Fruit fly (Drosophila melanogaster) S2 (cell line): ENCODE measurements around the gene ymp.

Source experiments
- CG8478 ChIP-seq: fragments of >200 bp; optimal IDR thresholded peaks from 2 replicates; lab custom pipeline; 2018
- CTCF ChIP-seq, 2 experiments: fragments of >200 bp; optimal IDR thresholded peaks; 2 replicates each; lab custom pipeline; 2018

Gene ymp

DNA sequence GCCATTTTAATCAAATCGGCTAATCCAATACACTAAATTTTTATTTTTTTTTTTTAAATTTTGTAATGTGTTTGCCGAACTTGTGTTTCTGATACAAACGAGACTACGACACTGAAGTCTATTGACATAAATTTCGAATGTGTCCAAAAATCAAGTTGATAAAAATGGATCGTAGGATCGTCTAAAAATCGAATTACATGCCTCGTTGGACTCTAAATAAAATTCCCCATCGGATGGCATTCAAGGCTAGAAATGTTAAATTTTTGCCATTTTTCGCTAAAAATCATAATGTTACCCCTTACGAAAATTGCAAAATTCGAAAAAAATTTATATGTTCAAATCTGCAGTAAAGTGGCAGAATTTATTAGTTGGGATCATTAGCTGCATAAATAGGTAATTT lies at the start of gene ymp:
TSS of gene ymp (minus strand) at position 101 of the 400 bp plus-strand sequence.
- no peak for TF ChIP-seq CTCF (optimal IDR thresholded peaks at IDR 0.05; lab: Kevin White, UChicago)
- no peak for TF ChIP-seq CG8478 (lab: Kevin White, UChicago)

DNA sequence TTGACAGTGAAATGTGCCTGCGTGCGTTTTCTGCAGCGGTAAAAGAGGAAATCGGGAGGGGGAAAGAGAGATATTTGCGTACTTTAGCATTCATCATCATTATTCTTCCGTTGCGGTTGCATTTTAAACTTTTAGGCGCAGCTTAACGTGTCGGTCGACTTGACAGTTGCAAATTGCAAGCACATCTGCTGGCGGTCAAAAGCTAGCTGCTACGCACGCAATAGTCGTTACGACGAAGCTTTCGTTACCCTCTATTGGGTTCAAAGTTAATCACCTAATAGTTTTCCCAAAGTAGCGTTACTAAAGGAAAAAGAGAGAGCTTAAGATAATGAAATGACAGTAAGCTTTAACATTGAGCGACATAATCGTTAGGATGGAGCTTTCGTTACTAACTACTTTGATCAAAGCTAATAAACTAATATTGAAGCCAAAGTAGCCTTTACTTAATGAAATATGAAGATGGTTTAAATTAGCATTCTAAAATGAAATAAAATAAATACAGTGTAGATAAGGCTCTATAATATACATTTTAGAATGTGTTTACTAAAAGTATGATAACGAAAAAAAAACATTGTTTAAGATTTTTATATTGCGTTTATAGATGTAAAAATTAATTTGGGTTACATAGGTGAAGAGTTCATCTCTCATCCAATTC lies 43.3 kb upstream of the ymp start:
- TF ChIP-seq CTCF (optimal IDR thresholded peaks at IDR 0.05; lab: Kevin White, UChicago): no peak
- TF ChIP-seq CG8478 (lab: Kevin White, UChicago): no peak

DNA sequence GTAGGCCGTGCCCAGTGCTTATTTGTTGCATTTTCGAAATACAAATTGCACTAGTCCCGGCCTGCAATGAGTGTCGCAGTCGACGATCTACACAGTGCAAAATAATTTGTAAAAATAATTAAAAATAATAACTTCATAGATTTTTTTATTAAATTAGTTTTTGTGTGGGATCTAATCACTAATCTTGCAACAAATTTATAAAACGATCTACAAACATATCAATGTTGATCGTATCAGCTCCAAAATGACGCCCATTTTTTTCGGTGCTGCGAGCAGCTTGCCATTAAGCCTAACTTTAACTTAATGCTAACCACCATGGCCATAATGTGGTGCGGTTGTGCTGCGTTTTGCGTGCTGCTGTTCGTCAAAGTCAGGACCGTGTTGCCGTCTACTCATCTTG lies 42.5 kb upstream of the ymp start:
- TF ChIP-seq CG8478 (lab: Kevin White, UChicago): no peak

DNA sequence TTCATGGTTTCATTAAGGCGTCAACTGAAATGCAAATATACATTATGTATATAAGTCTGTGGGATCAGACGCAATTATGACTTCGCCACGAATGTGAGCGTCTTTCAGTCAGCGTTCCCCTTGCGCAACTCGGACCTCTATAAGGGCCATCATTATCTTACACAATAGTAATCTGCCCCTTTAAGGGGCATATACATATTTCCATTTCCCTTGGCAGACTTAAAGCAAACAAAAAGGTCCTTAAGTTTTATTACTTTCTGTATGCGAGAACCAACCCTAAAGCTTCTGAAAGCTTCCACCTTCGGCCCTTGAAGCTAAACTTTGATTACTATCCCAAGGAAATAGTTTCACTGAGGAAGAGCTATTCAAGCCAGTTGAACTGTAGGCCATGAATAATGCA lies 41.5 kb upstream of the ymp start:
- TF ChIP-seq CTCF (optimal IDR thresholded peaks at IDR 0.05; lab: Kevin White, UChicago) (no peak), CG8478 (lab: Kevin White, UChicago) (no peak)

DNA sequence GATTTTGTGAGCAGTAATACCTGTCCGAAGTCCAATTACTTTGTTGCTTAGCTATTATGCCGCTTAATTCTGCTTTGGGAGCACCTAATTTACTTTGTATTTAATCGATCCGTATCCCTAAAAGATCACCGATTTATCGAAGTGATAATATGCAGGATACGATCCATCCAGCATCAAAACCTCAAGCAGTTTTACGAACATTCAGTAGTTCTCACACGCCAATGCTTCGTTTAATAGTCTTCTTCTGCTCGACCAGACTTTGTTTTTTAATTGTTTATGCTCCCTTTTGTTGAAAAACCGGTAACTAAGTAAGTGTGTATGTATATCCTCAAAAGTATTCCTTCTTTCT lies 39.3 kb upstream of the ymp start:
- TF ChIP-seq CTCF (optimal IDR thresholded peaks at IDR 0.05; lab: Kevin White, UChicago) (no peak), CG8478 (lab: Kevin White, UChicago) (no peak)

DNA sequence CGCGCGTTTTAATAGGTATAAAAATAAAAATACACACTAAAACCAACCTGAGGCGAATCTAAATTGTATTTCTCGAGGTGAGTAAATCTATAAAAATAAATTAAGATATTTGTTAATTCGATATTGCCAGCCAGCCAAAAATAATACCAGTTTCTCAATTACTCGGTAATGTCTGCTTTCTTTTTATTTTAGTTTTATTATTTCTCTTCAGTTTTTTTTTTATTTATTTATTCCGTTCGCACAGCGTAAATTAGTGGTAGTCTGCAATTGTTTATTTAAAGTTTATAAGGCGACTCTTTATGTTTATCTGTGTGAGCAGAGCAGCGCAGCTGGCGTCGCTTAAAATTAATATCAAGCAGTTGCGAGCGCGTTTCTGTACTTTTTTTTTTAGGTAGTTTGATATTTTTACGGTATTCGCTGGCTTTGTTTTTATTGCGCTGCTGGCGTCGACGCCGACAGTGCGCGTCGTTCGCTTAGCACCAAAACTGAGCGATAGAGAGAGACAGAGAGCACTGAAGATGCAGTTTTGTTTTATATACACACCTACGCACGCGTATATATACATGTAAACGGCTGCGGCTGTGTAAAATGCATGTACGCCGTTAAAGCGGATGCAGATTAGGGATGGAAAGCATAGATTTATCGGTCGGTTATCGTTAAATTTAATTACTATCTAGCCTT lies 38.8 kb upstream of the ymp start:
- TF ChIP-seq CTCF (optimal IDR thresholded peaks at IDR 0.05; lab: Kevin White, UChicago) (peak; percentile 38 to 62), CG8478 (lab: Kevin White, UChicago) (no peak)

DNA sequence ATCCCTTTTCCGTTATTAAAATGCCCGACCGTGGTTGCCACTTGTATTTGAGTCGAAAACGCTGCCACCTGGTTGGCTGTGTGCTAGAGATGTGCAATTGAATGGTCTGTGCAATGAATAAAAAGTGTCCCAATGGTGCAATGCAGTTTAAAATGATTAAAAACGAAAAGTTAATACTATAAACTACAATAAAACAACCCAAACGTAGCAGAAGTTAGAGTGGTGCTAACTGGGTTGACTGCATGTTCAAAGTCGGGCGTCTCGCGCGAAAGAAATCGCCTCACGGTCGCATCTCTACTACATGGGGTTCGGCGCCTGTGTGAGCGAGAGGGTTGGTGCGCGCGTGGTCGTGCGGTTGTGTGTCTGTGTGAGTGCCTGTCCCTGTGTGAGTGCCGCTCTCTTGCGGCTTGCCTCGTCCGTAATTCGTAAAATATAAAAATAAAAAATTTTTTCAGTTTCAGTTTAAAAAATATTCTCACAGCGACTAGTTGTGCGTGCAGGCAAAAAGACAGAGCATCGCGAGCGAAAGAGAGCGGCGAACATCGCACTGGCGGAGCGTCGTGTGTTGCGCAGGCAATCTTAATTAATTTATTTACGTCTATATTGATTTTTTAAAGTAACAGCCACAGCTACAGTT lies 38.1 kb upstream of the ymp start:
- TF ChIP-seq CTCF (optimal IDR thresholded peaks at IDR 0.05; lab: Kevin White, UChicago) (peak in 1 of 2 experiments; percentile 26), CG8478 (lab: Kevin White, UChicago) (no peak)

DNA sequence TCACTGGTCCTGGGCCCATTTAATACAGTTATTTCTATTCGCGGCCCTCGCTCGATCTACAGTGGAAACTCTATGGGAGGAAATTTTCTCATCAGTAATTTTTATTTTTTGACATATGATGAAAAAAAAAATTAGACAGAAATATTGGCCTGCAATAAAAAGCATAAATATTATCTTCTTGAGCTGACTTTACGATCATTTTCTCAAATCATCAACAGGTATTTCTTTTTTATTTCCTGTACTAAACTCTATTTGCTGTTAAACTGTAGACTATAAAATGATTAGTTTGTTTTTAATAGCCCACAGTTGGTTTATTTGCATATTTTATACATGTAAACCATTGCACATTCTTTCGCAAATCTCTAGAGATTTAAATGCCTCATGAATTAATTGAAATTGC lies 35.2 kb upstream of the ymp start:
- TF ChIP-seq CG8478 (lab: Kevin White, UChicago) (no peak), CTCF (optimal IDR thresholded peaks at IDR 0.05; lab: Kevin White, UChicago) (no peak)

DNA sequence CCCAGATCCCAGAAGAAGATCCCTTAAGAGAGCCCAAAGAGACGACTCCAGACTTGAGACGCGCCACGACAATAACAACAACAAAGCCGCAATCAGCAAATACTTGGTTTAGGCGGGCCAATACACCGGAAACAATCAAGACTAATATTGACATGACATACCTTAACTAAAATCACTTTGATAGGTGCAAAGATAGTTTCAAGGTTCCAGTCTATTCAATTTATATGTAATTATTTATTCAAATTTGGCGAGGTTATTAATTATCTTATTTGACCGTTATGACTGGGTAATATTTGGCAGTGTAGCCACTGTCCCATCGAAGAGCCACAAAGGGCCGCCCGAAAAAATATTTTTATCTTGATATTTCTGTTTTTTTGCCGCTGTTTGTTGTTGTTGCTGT lies 31.5 kb upstream of the ymp start:
- TF ChIP-seq CG8478 (lab: Kevin White, UChicago): no peak
- TF ChIP-seq CTCF (optimal IDR thresholded peaks at IDR 0.05; lab: Kevin White, UChicago): no peak

DNA sequence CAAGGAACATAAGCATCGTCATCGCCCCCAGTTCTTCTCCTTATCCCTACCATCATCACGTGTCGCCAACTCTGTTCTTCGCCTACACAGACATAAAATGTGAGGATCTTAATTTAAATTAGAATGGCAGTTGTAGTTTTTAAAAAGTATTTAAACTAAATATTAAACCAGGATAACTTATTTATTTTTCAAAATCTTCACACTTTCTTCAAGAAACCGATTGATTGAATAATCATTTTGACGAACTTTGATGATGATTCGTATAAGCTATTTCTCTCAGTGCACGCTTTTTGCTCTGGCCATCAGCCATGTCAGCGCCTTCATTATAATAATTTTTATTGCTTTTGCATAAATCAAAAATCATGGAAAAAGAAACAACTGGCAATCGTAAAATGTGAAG lies 30.0 kb upstream of the ymp start:
- TF ChIP-seq CG8478 (lab: Kevin White, UChicago): no peak
- TF ChIP-seq CTCF (optimal IDR thresholded peaks at IDR 0.05; lab: Kevin White, UChicago): no peak

DNA sequence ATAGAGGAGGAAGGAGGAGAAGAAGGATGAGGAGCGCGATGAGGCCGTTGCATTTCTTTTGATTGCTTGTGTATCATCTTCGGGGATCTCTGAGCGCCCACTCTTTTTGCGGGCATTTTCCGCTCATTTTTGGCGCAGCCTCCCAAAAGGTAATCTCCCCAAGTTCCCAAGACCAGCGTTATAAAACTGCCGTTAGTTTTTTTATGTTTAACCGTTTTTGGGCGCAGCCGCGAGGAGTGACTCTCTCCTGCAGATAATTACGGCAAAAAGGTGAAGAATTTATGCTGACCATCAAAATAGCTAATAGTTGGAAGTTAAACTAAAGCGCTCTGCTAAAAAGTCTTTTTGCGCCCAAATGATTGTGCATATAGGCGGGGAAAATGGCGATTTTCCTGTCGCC lies 29.5 kb upstream of the ymp start:
- TF ChIP-seq CTCF (optimal IDR thresholded peaks at IDR 0.05; lab: Kevin White, UChicago): no peak
- no peak for TF ChIP-seq CG8478 (lab: Kevin White, UChicago)

DNA sequence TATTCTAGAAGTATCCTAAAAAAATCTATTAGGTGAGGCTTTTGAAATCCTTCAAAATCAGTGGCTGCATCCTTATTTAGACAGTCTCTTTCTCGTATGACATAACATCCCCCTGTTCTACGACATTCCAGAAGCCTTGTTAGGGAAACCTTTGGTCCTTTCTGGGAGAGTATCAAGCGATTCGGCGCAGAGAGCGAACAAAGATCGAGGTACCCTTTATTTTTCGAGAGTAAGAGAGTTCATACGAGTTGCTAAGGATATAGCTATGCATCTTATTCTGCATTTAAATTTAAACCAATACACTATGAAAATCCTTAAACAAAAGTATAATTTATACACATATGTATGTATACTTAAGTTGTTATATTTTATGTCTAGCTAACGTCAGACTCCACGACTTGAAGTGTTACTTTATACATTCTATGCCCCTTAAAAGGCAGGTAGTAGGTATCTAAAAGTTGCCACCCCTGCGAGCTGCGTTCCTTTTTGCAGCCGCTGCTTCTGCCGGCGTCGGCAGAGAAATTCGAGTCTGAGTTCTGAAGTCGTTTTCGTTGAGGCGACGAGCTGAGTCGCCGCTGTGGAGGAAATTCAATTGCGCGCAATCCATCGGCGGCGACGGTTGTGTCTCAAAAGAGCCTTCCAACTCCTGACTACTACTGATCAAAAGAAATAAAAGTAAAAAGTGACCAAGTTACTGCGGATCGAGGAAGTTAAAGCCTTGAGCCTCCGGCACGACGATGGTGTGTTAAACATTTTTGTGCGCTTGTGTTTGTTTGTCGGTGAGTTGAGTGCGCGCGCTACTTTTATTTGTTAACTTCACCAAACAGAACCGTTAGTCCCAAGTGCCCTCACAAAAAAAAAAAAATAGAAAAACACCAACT lies 28.6 kb upstream of the ymp start, which contains the start of gene jigr1:
TSS of gene jigr1 (plus strand) at position 550 of the 881 bp plus-strand sequence.
- TF ChIP-seq CG8478 (lab: Kevin White, UChicago): no peak
- TF ChIP-seq CTCF (optimal IDR thresholded peaks at IDR 0.05; lab: Kevin White, UChicago): no peak

DNA sequence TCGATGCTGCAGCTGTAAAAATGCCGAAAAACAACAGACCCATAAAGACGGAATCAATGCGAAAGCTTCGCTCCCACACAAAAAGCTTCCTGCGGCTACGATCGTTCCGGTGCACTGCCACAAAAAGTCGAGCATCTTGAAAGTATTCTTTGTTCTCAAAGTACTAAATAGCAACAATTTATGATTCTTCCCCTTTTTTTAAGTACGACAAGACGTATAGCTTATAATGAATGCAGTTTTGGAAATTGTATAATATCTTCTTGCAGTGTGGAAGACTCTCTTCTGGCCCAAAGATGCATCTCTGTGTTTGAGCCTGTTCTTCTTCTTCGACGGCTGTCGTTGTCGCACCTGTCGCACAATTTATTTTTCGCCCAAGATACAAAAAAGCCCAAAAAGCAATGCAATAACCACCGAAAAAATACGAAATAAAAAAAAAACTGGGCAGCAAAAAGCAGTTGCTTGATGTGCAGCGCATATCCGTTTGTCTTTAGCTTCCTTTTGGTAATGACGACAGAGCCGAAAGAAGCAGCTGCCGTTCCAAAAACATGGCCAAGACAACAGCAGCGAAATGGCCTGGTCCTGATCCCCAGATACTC lies 25.0 kb upstream of the ymp start:
- TF ChIP-seq CG8478 (lab: Kevin White, UChicago) (no peak), CTCF (optimal IDR thresholded peaks at IDR 0.05; lab: Kevin White, UChicago) (no peak)

DNA sequence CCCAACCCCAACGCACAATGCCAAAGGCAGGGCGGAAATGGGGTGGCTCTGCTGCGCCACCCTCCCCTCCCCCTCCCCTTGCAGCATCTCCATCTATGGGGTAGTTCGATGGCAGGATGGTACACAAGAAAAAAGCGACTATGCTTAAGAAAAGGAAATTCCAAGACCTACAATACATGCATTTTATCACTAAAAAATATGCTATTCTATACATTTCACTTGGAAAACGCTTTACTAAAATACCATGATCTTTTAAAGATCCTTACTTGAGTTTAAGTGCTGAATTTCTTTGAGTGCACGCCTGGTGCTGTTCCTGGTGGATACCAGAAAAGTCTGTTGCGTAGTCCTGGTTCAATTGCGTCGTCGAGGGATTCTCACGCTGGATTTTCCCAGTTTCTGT lies 22.2 kb upstream of the ymp start:
- no peak for TF ChIP-seq CTCF (optimal IDR thresholded peaks at IDR 0.05; lab: Kevin White, UChicago)
- no peak for TF ChIP-seq CG8478 (lab: Kevin White, UChicago)
